Fruit fly (Drosophila melanogaster): Measurements from ENCODE around the gene CG2898.

DNA sequence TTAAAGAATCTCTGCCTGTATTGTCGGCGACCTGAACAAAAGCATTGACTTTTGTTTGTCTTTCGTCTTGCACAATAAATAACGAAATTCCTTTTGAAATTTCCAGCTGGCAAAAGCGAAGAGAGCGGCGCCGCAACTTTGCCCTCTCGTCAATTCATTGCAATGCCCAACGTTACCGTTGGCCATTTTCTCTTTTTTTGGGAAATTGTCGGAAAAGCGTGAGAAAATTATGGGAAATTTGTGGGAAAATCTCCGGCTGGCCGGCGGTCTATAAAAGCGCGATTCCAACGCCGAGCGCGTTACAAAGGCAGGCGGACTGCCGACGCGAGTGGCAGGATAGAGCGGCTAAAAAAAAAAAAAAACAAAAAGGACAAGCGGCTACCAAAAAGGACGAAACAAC lies 41.8 kb upstream of the CG2898 start, which contains the start of gene CG43740:
- no peak for TF ChIP-seq CG8478 (optimal IDR thresholded peaks at IDR 0.05)
- no peak for TF ChIP-seq CTCF (optimal IDR thresholded peaks at IDR 0.05)
